Worm (Caenorhabditis elegans) whole organism, L4/young adult: ENCODE results near the gene R07B1.6.

Source experiments
- dao-5 ChIP-seq: sonication (generic microtip); optimal IDR thresholded peaks from 2 replicates; lab custom pipeline; 2016; ENCODE audit warnings: missing genotype, missing genetic modification characterization, moderate library complexity, missing compliant biosample characterization
- him-1 ChIP-seq: sonication (generic microtip); optimal IDR thresholded peaks from 2 replicates; lab custom pipeline; 2016; ENCODE audit warnings: missing genotype, missing genetic modification reagents, missing genetic modification characterization, missing compliant biosample characterization

ce11 chrX:9837989-9838541, 28.4 kb upstream of the R07B1.6 start, which contains the start of gene ipla-2:
- no peak for TF ChIP-seq dao-5 (tag; lab: Kevin White, UChicago)
- TF ChIP-seq him-1 (tag; lab: Kevin White, UChicago), result no peak
